Worm (Caenorhabditis elegans): ENCODE measurements around the gene egl-43.
A peak's percentile ranks its signal among the peaks of the same experiment; 100 is the strongest.

egl-43 gene

DNA sequence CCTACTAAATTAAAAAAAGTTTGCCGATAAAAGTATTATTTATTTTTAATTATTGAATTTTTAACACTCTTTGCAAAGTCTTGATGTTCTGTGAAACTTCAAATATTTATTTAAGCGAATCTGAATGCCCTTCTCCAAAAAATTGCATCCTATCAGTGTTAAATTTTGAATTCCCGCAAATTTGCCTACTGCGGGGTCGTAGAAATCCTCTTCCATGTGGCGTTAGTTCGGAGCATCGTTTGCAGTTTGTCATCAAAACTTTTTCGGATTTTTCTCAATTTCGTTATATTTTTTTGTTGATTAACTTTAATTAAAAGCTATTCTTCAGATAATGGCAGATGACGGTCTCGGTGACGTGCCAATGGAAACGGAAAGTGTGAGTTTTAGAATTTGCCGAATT lies 14.6 kb upstream of the egl-43 start, which contains the start of gene ufd-3 (continued):
- TF ChIP-seq snpc-1.1 (tag; optimal IDR thresholded peaks at IDR 0.05; ENCODE audit: insufficient read depth) (no peak), F33H1.4 (GFP tag; IDR thresholded peaks at IDR 0.05) (peak; percentile 43; the same call in 1 of the 2 replicates), lin-40 (tag; optimal IDR thresholded peaks at IDR 0.05) (no peak), B0035.1 (tag; optimal IDR thresholded peaks at IDR 0.05) (peak; percentile 58), ztf-6 (GFP tag; IDR thresholded peaks at IDR 0.05) (no peak), dox-1 (GFP tag; IDR thresholded peaks at IDR 0.05) (peak; percentile 72), B0261.1 (tag; optimal IDR thresholded peaks at IDR 0.05) (no peak), gei-17 (GFP tag; optimal IDR thresholded peaks at IDR 0.05) (no peak), lsl-1 (GFP tag; optimal IDR thresholded peaks at IDR 0.05) (peak; percentile 54), hsf-1 (GFP tag; IDR thresholded peaks at IDR 0.05) (no peak; the same call in 1 of the 2 replicates), somi-1 (GFP tag; optimal IDR thresholded peaks at IDR 0.05) (peak; percentile 51), nhr-179 (tag; optimal IDR thresholded peaks at IDR 0.05) (no peak), fkh-3 (tag; optimal IDR thresholded peaks at IDR 0.05) (no peak), sea-2 (GFP tag; IDR thresholded peaks at IDR 0.05) (no peak)

DNA sequence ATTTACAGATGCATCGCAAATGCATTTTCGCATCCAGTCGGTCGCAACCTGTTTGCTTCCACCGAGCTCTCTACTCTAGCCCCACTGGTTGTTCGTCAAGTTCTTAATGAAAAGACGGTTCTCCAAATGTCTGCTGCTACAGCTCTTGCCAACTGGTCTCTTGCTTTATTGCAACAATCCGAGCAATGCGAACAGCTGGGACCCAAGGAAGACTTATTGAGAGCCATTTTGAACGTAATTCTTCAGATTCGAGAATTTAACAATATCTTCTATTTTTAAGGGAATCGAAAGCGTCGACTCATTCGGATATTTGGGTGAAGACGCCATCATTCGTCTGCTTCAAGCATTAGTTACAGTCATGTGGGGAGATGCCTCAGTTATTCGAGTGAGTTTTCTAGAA lies 11.7 kb upstream of the egl-43 start:
- TF ChIP-seq F57A8.1 (GFP tag; optimal IDR thresholded peaks at IDR 0.05) (no peak), snpc-1.3 (tag; optimal IDR thresholded peaks at IDR 0.05; ENCODE audit: insufficient read depth) (no peak), F49E8.2 (tag; optimal IDR thresholded peaks at IDR 0.05; ENCODE audit: insufficient read depth) (no peak), F10E7.11 (tag; optimal IDR thresholded peaks at IDR 0.05) (no peak), ceh-79 (tag; optimal IDR thresholded peaks at IDR 0.05) (no peak), attf-5 (GFP tag; optimal IDR thresholded peaks at IDR 0.05) (no peak), atf-7 (tag; optimal IDR thresholded peaks at IDR 0.05) (no peak), ZK185.1 (tag; optimal IDR thresholded peaks at IDR 0.05; ENCODE audit: poor library complexity, severe bottlenecking) (no peak), nhr-27 (tag; optimal IDR thresholded peaks at IDR 0.05) (no peak), mxl-1 (tag; optimal IDR thresholded peaks at IDR 0.05) (no peak), F39B2.1 (GFP tag; IDR thresholded peaks at IDR 0.05) (no peak), rec-8 (tag; optimal IDR thresholded peaks at IDR 0.05) (no peak), bed-1 (GFP tag; IDR thresholded peaks at IDR 0.05) (no peak), zfh-2 (GFP tag; conservative IDR thresholded peaks at IDR 0.05) (no peak)

DNA sequence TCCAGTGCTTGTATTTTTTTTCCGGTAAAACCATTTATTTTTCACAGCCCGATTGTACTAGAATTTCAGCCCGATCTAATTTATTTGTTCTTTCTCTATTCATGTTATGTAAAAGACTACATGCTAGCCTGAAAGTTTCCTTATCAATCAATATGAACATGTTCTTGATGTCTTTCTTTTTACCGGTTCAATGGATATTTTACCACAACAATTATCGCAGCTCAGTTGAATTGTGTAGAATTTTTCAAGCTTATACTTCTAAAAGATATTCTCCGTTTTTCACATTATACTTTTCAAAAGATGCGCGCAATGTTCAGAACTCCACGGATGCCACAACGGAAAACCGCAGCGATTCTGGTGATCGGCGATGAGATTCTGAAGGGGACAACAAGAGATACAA lies 11.1 kb upstream of the egl-43 start, which contains the start of gene flad-1:
TSS of gene flad-1 (plus strand) at position 301 of the 400 bp plus-strand sequence.
- TF ChIP-seq chd-7 (tag; optimal IDR thresholded peaks at IDR 0.05) (peak; percentile 21), ztf-3 (GFP tag; optimal IDR thresholded peaks at IDR 0.05) (no peak), snpc-3.4 (tag; optimal IDR thresholded peaks at IDR 0.05) (peak; percentile 25), F33H1.4 (GFP tag; IDR thresholded peaks at IDR 0.05) (0 out of 2 replicates have a peak, but pooled peaks have one; percentile 10)

ce11 chrII:9948662-9949061 lies 6.3 kb upstream of the egl-43 start:
- TF ChIP-seq mxl-1 (tag; optimal IDR thresholded peaks at IDR 0.05), result no peak
- TF ChIP-seq xnd-1 (tag; optimal IDR thresholded peaks at IDR 0.05), result no peak
- no peak for TF ChIP-seq F33H1.4 (GFP tag; IDR thresholded peaks at IDR 0.05)
- TF ChIP-seq ztf-26 (tag; optimal IDR thresholded peaks at IDR 0.05), result no peak
- no peak for TF ChIP-seq B0336.3 (GFP tag; IDR thresholded peaks at IDR 0.05)
- no peak for TF ChIP-seq B0035.1 (tag; optimal IDR thresholded peaks at IDR 0.05)
- TF ChIP-seq attf-6 (GFP tag; IDR thresholded peaks at IDR 0.05), result no peak
- TF ChIP-seq F37B4.10 (GFP tag; IDR thresholded peaks at IDR 0.05), result no peak
- no peak for TF ChIP-seq D2030.7 (GFP tag; IDR thresholded peaks at IDR 0.05)
- no peak for TF ChIP-seq nfya-2 (GFP tag; IDR thresholded peaks at IDR 0.05)
- no peak for TF ChIP-seq efl-1 (GFP tag; optimal IDR thresholded peaks at IDR 0.05)
